Worm (Caenorhabditis elegans) whole organism, early embryonic: ENCODE results near the gene fip-2.

Experiments used
- ama-1 ChIP-seq: fragments of 150-350 bp; optimal IDR thresholded peaks from 2 replicates; lab custom pipeline; 2014
- ceh-36 ChIP-seq: sonication (generic microtip); optimal IDR thresholded peaks from 2 replicates; lab custom pipeline; 2016; ENCODE audit warnings: missing genetic modification characterization, inconsistent platforms, missing compliant biosample characterization
- pes-1 ChIP-seq: fragments of 200-800 bp; sonication (Bioruptor generic); IDR thresholded peaks from 2 replicates; pipeline ENCODE4 v1.3.6; 2022; ENCODE audit warnings: missing genetic modification reagents, missing genetic modification characterization, missing compliant biosample characterization
- tbx-11 ChIP-seq: fragments of 200-800 bp; sonication (Bioruptor generic); IDR thresholded peaks from 2 replicates; pipeline ENCODE4 v1.3.6; 2022; ENCODE audit warnings: missing genetic modification characterization, missing compliant biosample characterization

DNA sequence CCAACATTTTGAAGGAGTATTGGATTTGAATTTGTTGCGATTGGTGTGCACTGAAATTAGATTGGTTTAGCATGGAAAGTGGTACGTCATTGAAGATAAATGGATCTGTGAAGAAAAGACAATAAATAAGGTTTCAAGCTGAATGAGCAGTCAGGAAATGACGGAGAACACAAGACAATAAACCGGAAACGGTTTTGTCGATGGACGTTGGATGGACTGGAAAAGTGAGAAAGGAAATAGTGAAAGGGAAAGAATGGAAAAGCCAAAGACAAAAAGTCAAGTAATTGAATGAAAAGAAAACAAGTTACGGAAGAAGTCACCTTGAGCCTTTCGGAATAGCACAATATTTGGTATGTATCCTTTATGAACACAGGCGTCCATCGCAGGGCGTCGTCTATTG lies 8.5 kb downstream of the fip-2 start, which contains the start of gene T27E4.7:
- TF ChIP-seq ama-1 (lab: Kevin White, UChicago) (no peak), ceh-36 (tag; lab: Kevin White, UChicago) (no peak), pes-1 (no peak), tbx-11 (GFP tag; lab: Robert Waterston, UW) (no peak)
